Worm (Caenorhabditis elegans): ENCODE data around the gene F41G3.5.

F41G3.5 gene

ce11 chrII:6779104-6779503 is 32.6 kb downstream of the F41G3.5 start, which contains the start of gene T13C2.7:
T13C2.7 (plus strand) TSS chrII:6779404.
- no peak for TF ChIP-seq lin-1 (GFP tag; IDR thresholded peaks at IDR 0.05)

ce11 chrII:6781231-6781630 is 34.7 kb downstream of the F41G3.5 start:
- TF ChIP-seq hlh-11 (tag; optimal IDR thresholded peaks at IDR 0.05) (peak; percentile 60), ceh-32 (tag; optimal IDR thresholded peaks at IDR 0.05; ENCODE audit: poor library complexity) (no peak), lin-13 (GFP tag; optimal IDR thresholded peaks at IDR 0.05) (no peak), nhr-25 (tag; optimal IDR thresholded peaks at IDR 0.05; ENCODE audit: borderline replicate concordance, insufficient read depth) (no peak), fos-1 (tag; optimal IDR thresholded peaks at IDR 0.05) (no peak), madf-5 (GFP tag; IDR thresholded peaks at IDR 0.05) (no peak), lin-15B (tag; optimal IDR thresholded peaks at IDR 0.05) (no peak), ZK546.5 (tag; optimal IDR thresholded peaks at IDR 0.05) (no peak), tra-1 (GFP tag; IDR thresholded peaks at IDR 0.05) (0 out of 2 replicates have a peak, but pooled peaks have one; percentile 17), hlh-30 (tag; optimal IDR thresholded peaks at IDR 0.05; ENCODE audit: insufficient read depth) (peak; percentile 18), F10B5.3 (tag; optimal IDR thresholded peaks at IDR 0.05) (no peak), mdl-1 (tag; optimal IDR thresholded peaks at IDR 0.05) (no peak), unc-62 (GFP tag; optimal IDR thresholded peaks at IDR 0.05 in 1 of 2) (peak in 1 of 2 experiments; percentile 55), unc-62 (tag; optimal IDR thresholded peaks at IDR 0.05) (no peak), dmd-6 (GFP tag; IDR thresholded peaks at IDR 0.05) (peak; percentile 46; the same call in 1 of the 2 replicates), T20F7.1 (GFP tag; optimal IDR thresholded peaks at IDR 0.05) (no peak), nhr-11 (tag; optimal IDR thresholded peaks at IDR 0.05) (no peak), nhr-42 (GFP tag; IDR thresholded peaks at IDR 0.05) (no peak), lsy-2 (tag; optimal IDR thresholded peaks at IDR 0.05) (no peak), ceh-82 (tag; optimal IDR thresholded peaks at IDR 0.05) (no peak), gei-8 (GFP tag; optimal IDR thresholded peaks at IDR 0.05) (no peak), ctbp-1 (GFP tag; IDR thresholded peaks at IDR 0.05) (no peak), pqm-1 (tag; optimal IDR thresholded peaks at IDR 0.05) (peak; percentile 4), mxl-3 (GFP tag; optimal IDR thresholded peaks at IDR 0.05) (no peak), Y5F2A.4 (GFP tag; optimal IDR thresholded peaks at IDR 0.05) (no peak), hif-1 (tag; optimal IDR thresholded peaks at IDR 0.05) (no peak), sdz-12 (GFP tag; optimal IDR thresholded peaks at IDR 0.05) (no peak), lim-7 (GFP tag; IDR thresholded peaks at IDR 0.05) (no peak), mdt-29 (GFP tag; IDR thresholded peaks at IDR 0.05) (peak; percentile 59; the same call in 1 of the 2 replicates), dve-1 (tag; optimal IDR thresholded peaks at IDR 0.05; ENCODE audit: insufficient read depth) (peak; percentile 31), daf-19 (GFP tag; conservative IDR thresholded peaks at IDR 0.05) (no peak), daf-16 (GFP tag; optimal IDR thresholded peaks at IDR 0.05) (no peak), daf-16 (tag; optimal IDR thresholded peaks at IDR 0.05) (peak; percentile 89), F44E2.7 (GFP tag; IDR thresholded peaks at IDR 0.05) (no peak)

- TF ChIP-seq nhr-77 (tag; optimal IDR thresholded peaks at IDR 0.05) (no peak), egl-27 (tag; optimal IDR thresholded peaks at IDR 0.05) (no peak), lsy-2 (tag; optimal IDR thresholded peaks at IDR 0.05) (peak in 1 of 2 experiments; percentile 7), unc-62 (GFP tag; optimal IDR thresholded peaks at IDR 0.05 in 1 of 2) (peak in 1 of 2 experiments; percentile 60), unc-62 (tag; optimal IDR thresholded peaks at IDR 0.05) (no peak), ZK546.5 (tag; optimal IDR thresholded peaks at IDR 0.05) (no peak)
Measured at ce11 chrII:6781983-6782382, 35.5 kb downstream of the F41G3.5 start.

All from whole organism, L4 larva.